Fruit fly (Drosophila melanogaster) whole organism, embryonic: ENCODE measurements around the gene CG10660.
A peak's percentile ranks its signal among the peaks of the same experiment; 100 is the strongest.

ENCODE experiments used
- Adf1 ChIP-seq: fragments of 200-800 bp; sonication (Bioruptor generic); IDR thresholded peaks from 2 replicates; pipeline ENCODE4 v1.3.6; 2022; ENCODE audit warnings: missing biosample characterization, missing genetic modification characterization
- Blimp-1 ChIP-seq: fragments of 200-800 bp; sonication (Bioruptor generic); optimal IDR thresholded peaks from 3 replicates; lab custom pipeline; 2018; ENCODE audit warnings: missing biosample characterization, missing genetic modification characterization, mild to moderate bottlenecking, moderate library complexity, missing genetic modification reagents
- CG10209 ChIP-seq: fragments of 200-800 bp; sonication (Bioruptor generic); optimal IDR thresholded peaks from 3 replicates; lab custom pipeline; 2017; ENCODE audit warnings: missing biosample characterization, mild to moderate bottlenecking, missing genetic modification characterization, missing genetic modification reagents
- CG10462 ChIP-seq: fragments of 200-800 bp; sonication (Bioruptor generic); optimal IDR thresholded peaks from 2 replicates; lab custom pipeline; 2016; ENCODE audit warnings: missing biosample characterization, missing genetic modification characterization
- CG11504 ChIP-seq: fragments of 200-800 bp; sonication (Bioruptor generic); optimal IDR thresholded peaks from 3 replicates; lab custom pipeline; 2019; ENCODE audit warnings: missing biosample characterization, mild to moderate bottlenecking, missing genetic modification characterization, moderate library complexity
- CG12744 ChIP-seq: fragments of 200-800 bp; sonication (Bioruptor generic); optimal IDR thresholded peaks from 2 replicates; lab custom pipeline; 2016; ENCODE audit warnings: missing biosample characterization, missing genetic modification characterization
- CG1603 ChIP-seq: fragments of 200-800 bp; sonication (Bioruptor generic); optimal IDR thresholded peaks from 2 replicates; lab custom pipeline; 2019; ENCODE audit warnings: missing biosample characterization, mild to moderate bottlenecking, missing genetic modification characterization, moderate library complexity
- CG2202 ChIP-seq: fragments of 200-800 bp; sonication (Bioruptor generic); optimal IDR thresholded peaks from 2 replicates; lab custom pipeline; 2018; ENCODE audit warnings: missing biosample characterization, mild to moderate bottlenecking, missing genetic modification characterization
- CG2889 ChIP-seq: fragments of 200-800 bp; sonication (Bioruptor generic); IDR thresholded peaks from 3 replicates; pipeline ENCODE4 v1.3.6; 2022; ENCODE audit warnings: missing biosample characterization, missing genetic modification characterization
- CG30431 ChIP-seq: fragments of 200-800 bp; sonication (Bioruptor generic); optimal IDR thresholded peaks from 2 replicates; lab custom pipeline; 2017; ENCODE audit warnings: missing biosample characterization, missing genetic modification characterization
- CG32532 ChIP-seq: fragments of 200-800 bp; sonication (Bioruptor generic); IDR thresholded peaks from 2 replicates; pipeline ENCODE4 v1.3.6; 2022; ENCODE audit warnings: missing biosample characterization, missing genetic modification characterization
- CG32767 ChIP-seq: fragments of 200-800 bp; sonication (Bioruptor generic); IDR thresholded peaks from 2 replicates; pipeline ENCODE4 v1.3.6; 2022; ENCODE audit warnings: missing biosample characterization, missing genetic modification characterization
- CG32772 ChIP-seq: fragments of 200-800 bp; sonication (Bioruptor generic); IDR thresholded peaks from 2 replicates; pipeline ENCODE4 v1.3.6; 2022; ENCODE audit warnings: missing biosample characterization, missing genetic modification characterization
- CG33557 ChIP-seq: fragments of 200-800 bp; sonication (Bioruptor generic); optimal IDR thresholded peaks from 2 replicates; lab custom pipeline; 2019; ENCODE audit warnings: missing biosample characterization, mild to moderate bottlenecking, missing genetic modification characterization, moderate library complexity
- CG34422 ChIP-seq: fragments of 200-800 bp; sonication (Bioruptor generic); IDR thresholded peaks from 3 replicates; pipeline ENCODE4 v1.3.6; 2022; ENCODE audit warnings: missing biosample characterization, missing genetic modification characterization
- CG3995 ChIP-seq: fragments of 200-800 bp; sonication (Bioruptor generic); optimal IDR thresholded peaks from 3 replicates; lab custom pipeline; 2016; ENCODE audit warnings: missing biosample characterization, missing genetic modification characterization
- CG7357 ChIP-seq: fragments of 200-800 bp; sonication (Bioruptor generic); IDR thresholded peaks from 3 replicates; pipeline ENCODE4 v1.3.6; 2022; ENCODE audit warnings: missing biosample characterization, missing genetic modification characterization
- CG7963 ChIP-seq: fragments of 200-800 bp; sonication (Bioruptor generic); IDR thresholded peaks from 3 replicates; pipeline ENCODE4 v1.3.6; 2022; ENCODE audit warnings: missing biosample characterization, missing genetic modification characterization; ENCODE audit not compliant: partially characterized antibody
- CG8359 ChIP-seq: fragments of 200-800 bp; sonication (Bioruptor generic); optimal IDR thresholded peaks from 2 replicates; lab custom pipeline; 2017; ENCODE audit warnings: missing biosample characterization, mild to moderate bottlenecking, missing genetic modification characterization, borderline replicate concordance
- CG9727 ChIP-seq: fragments of 200-800 bp; sonication (Bioruptor generic); optimal IDR thresholded peaks from 3 replicates; lab custom pipeline; 2017; ENCODE audit warnings: missing biosample characterization, mild to moderate bottlenecking, missing genetic modification characterization
- CG9932 ChIP-seq: fragments of 200-800 bp; sonication (Bioruptor generic); IDR thresholded peaks from 2 replicates; pipeline ENCODE4 v1.3.6; 2022; ENCODE audit warnings: missing biosample characterization, missing genetic modification characterization
- Dp ChIP-seq: fragments of 200-800 bp; sonication (Bioruptor generic); optimal IDR thresholded peaks from 2 replicates; lab custom pipeline; 2018; ENCODE audit warnings: missing biosample characterization, mild to moderate bottlenecking, missing genetic modification characterization, moderate library complexity
- Dref ChIP-seq: fragments of 200-800 bp; sonication (Bioruptor generic); IDR thresholded peaks from 2 replicates; pipeline ENCODE4 v1.3.6; 2022; ENCODE audit warnings: missing biosample characterization, missing genetic modification characterization
- Hey ChIP-seq: fragments of 200-800 bp; sonication (Bioruptor generic); optimal IDR thresholded peaks from 3 replicates; lab custom pipeline; 2018; ENCODE audit warnings: missing biosample characterization, mild to moderate bottlenecking, missing genetic modification characterization
- Myb ChIP-seq: fragments of 200-800 bp; sonication (Bioruptor generic); optimal IDR thresholded peaks from 2 replicates; lab custom pipeline; 2016; ENCODE audit warnings: missing biosample characterization, missing genetic modification characterization
- Nf-YB ChIP-seq: fragments of 200-800 bp; sonication (Bioruptor generic); optimal IDR thresholded peaks from 3 replicates; lab custom pipeline; 2019; ENCODE audit warnings: missing biosample characterization, mild to moderate bottlenecking, missing genetic modification characterization, moderate library complexity
- Oaz ChIP-seq: fragments of 200-800 bp; sonication (Bioruptor generic); IDR thresholded peaks from 2 replicates; pipeline ENCODE4 v1.3.6; 2022; ENCODE audit warnings: missing biosample characterization, missing genetic modification characterization
- Optix ChIP-seq: fragments of 200-800 bp; sonication (Bioruptor generic); IDR thresholded peaks from 3 replicates; pipeline ENCODE4 v1.3.6; 2022; ENCODE audit warnings: missing biosample characterization, missing genetic modification characterization
- PHDP ChIP-seq: fragments of 200-800 bp; sonication (Bioruptor generic); optimal IDR thresholded peaks from 3 replicates; lab custom pipeline; 2018; ENCODE audit warnings: missing biosample characterization, mild to moderate bottlenecking, missing genetic modification characterization, moderate library complexity
- Ptx1 ChIP-seq: fragments of 200-800 bp; sonication (Bioruptor generic); IDR thresholded peaks from 2 replicates; pipeline ENCODE4 v1.3.6; 2022; ENCODE audit warnings: missing biosample characterization, missing genetic modification characterization
- Ssrp ChIP-seq: fragments of 200-800 bp; sonication (Bioruptor generic); optimal IDR thresholded peaks from 2 replicates; lab custom pipeline; 2018; ENCODE audit warnings: missing biosample characterization, mild to moderate bottlenecking, missing genetic modification characterization, moderate library complexity
- Usf ChIP-seq: fragments of 200-800 bp; sonication (Bioruptor generic); optimal IDR thresholded peaks from 2 replicates; lab custom pipeline; 2017; ENCODE audit warnings: missing genotype, missing biosample characterization, missing genetic modification characterization
- aop ChIP-seq: fragments of 200-800 bp; sonication (Bioruptor generic); IDR thresholded peaks from 2 replicates; pipeline ENCODE4 v1.3.6; 2022; ENCODE audit warnings: missing biosample characterization, missing genetic modification characterization
- br ChIP-seq: fragments of >200 bp; optimal IDR thresholded peaks from 2 replicates; lab custom pipeline; 2017
- cas ChIP-seq: fragments of 200-800 bp; sonication (Bioruptor generic); IDR thresholded peaks from 2 replicates; pipeline ENCODE4 v1.3.6; 2022; ENCODE audit warnings: missing biosample characterization, missing genetic modification characterization
- chm ChIP-seq: fragments of 200-800 bp; sonication (Bioruptor generic); IDR thresholded peaks from 2 replicates; pipeline ENCODE4 v1.3.6; 2022; ENCODE audit warnings: missing biosample characterization, missing genetic modification characterization
- corto ChIP-seq: fragments of 200-800 bp; sonication (Bioruptor generic); optimal IDR thresholded peaks from 2 replicates; lab custom pipeline; 2016; ENCODE audit warnings: missing biosample characterization, mild to moderate bottlenecking, missing genetic modification characterization, moderate library complexity
- da ChIP-seq: fragments of 200-800 bp; sonication (Bioruptor generic); optimal IDR thresholded peaks from 2 replicates; lab custom pipeline; 2016; ENCODE audit warnings: missing biosample characterization, missing genetic modification characterization
- en ChIP-seq: fragments of 200-800 bp; sonication (Bioruptor generic); optimal IDR thresholded peaks from 2 replicates; lab custom pipeline; 2016; ENCODE audit warnings: missing biosample characterization, missing genetic modification characterization
- ftz-f1 ChIP-seq: fragments of 200-800 bp; sonication (Bioruptor generic); optimal IDR thresholded peaks from 2 replicates; lab custom pipeline; 2016; ENCODE audit warnings: missing biosample characterization, missing genetic modification characterization
- lilli ChIP-seq: fragments of 200-800 bp; sonication (Bioruptor generic); optimal IDR thresholded peaks from 3 replicates; lab custom pipeline; 2016; ENCODE audit warnings: missing biosample characterization, missing genetic modification characterization
- lmd ChIP-seq: fragments of 200-800 bp; sonication (Bioruptor generic); IDR thresholded peaks from 2 replicates; pipeline ENCODE4 v1.3.6; 2022; ENCODE audit warnings: missing biosample characterization, missing genetic modification characterization
- lov ChIP-seq, 2 experiments: fragments of 200-800 bp in 1 of 2; fragments of >200 bp in 1 of 2; sonication (Bioruptor generic) in 1 of 2; IDR thresholded peaks in 1 of 2; optimal IDR thresholded peaks in 1 of 2; 2 replicates in 1 of 2; 3 replicates in 1 of 2; pipeline versions ENCODE4 v1.3.6 to Lab custom; 2017 to 2022; ENCODE audit warnings: missing biosample characterization in 1 of 2, missing genetic modification characterization in 1 of 2
- nerfin-2 ChIP-seq: fragments of 200-800 bp; sonication (Bioruptor generic); IDR thresholded peaks from 2 replicates; pipeline ENCODE4 v1.3.6; 2022; ENCODE audit warnings: missing biosample characterization, missing genetic modification characterization; ENCODE audit not compliant: partially characterized antibody
- nmo ChIP-seq: fragments of 200-800 bp; sonication (Bioruptor generic); optimal IDR thresholded peaks from 2 replicates; lab custom pipeline; 2018; ENCODE audit warnings: missing biosample characterization, mild to moderate bottlenecking, missing genetic modification characterization, moderate library complexity
- nom ChIP-seq: fragments of 200-800 bp; sonication (Bioruptor generic); optimal IDR thresholded peaks from 2 replicates; lab custom pipeline; 2017; ENCODE audit warnings: missing biosample characterization, missing genetic modification characterization, mild to moderate bottlenecking, moderate library complexity, missing genetic modification reagents
- pan ChIP-seq, 4 experiments: fragments of >200 bp in 3 of 4; fragments of 200-800 bp in 1 of 4; sonication (Bioruptor generic) in 1 of 4; optimal IDR thresholded peaks in 3 of 4; IDR thresholded peaks in 1 of 4; 2 replicates each; pipeline versions ENCODE4 v1.3.6 to Lab custom; 2017 to 2022; ENCODE audit warnings: missing biosample characterization in 2 of 4, missing genetic modification characterization in 2 of 4, mixed read lengths in 1 of 4
- phol ChIP-seq: fragments of 200-800 bp; sonication (Bioruptor generic); optimal IDR thresholded peaks from 3 replicates; lab custom pipeline; 2018; ENCODE audit warnings: missing biosample characterization, mild to moderate bottlenecking, missing genetic modification characterization, moderate library complexity
- z ChIP-seq: fragments of 200-800 bp; sonication (Bioruptor generic); IDR thresholded peaks from 3 replicates; pipeline ENCODE4 v1.3.6; 2022; ENCODE audit warnings: missing biosample characterization, missing genetic modification characterization
- zen2 ChIP-seq: fragments of 200-800 bp; sonication (Bioruptor generic); IDR thresholded peaks from 3 replicates; pipeline ENCODE4 v1.3.6; 2022; ENCODE audit warnings: missing biosample characterization, missing genetic modification characterization; ENCODE audit not compliant: partially characterized antibody

Gene CG10660

DNA sequence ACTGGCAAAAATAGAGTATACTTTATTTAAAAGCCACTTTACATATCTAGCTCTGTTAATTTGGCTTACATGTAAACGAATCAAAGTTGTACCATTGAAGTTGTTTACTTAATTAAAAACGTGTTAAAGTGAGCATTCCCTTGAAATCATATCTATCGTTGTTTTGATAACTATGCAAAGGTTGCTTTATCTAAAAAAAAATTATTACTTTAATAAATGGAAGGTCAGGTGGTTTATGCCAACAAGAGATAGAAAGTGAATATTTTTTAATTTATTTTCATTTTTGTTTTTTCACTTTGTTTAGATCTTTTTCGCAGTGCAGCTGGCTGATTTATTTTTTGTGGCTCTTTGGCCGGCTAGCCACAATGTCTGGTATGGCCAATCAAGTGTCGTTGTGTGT, 7.6 kb downstream of the CG10660 start (continued):
- TF ChIP-seq CG33557 (no peak), lmd (GFP tag; lab: Robert Waterston, UW) (peak; percentile 70), Dref (GFP tag; lab: Robert Waterston, UW) (no peak), Adf1 (GFP tag; lab: Robert Waterston, UW) (no peak), br (no peak), z (GFP tag; lab: Robert Waterston, UW) (no peak), CG30431 (peak; percentile 14), cas (no peak), Nf-YB (peak; percentile 63), ftz-f1 (no peak), Hey (tag; lab: Kevin White, UChicago) (no peak), CG8359 (GFP tag; lab: Kevin White, UChicago) (no peak), Usf (no peak), nom (no peak), CG34422 (peak; percentile 64; the same call in 2 of the 3 replicates), CG3995 (GFP tag; lab: Kevin White, UChicago) (no peak), CG7357 (GFP tag; lab: Robert Waterston, UW) (0 out of 3 replicates have a peak, but pooled peaks have one; percentile 37), CG1603 (tag; lab: Kevin White, UChicago) (no peak), lov (optimal IDR thresholded peaks at IDR 0.05; lab: Kevin White, UChicago) (no peak), lov (GFP tag; IDR thresholded peaks at IDR 0.05; lab: Robert Waterston, UW) (no peak), Myb (GFP tag; lab: Kevin White, UChicago) (no peak), Ptx1 (GFP tag; lab: Robert Waterston, UW) (peak; percentile 79), CG10462 (GFP tag; lab: Kevin White, UChicago) (peak; percentile 47), Dp (no peak), nmo (GFP tag; lab: Kevin White, UChicago) (peak; percentile 88), CG2202 (tag; lab: Kevin White, UChicago) (peak; percentile 15), zen2 (GFP tag; lab: Robert Waterston, UW) (no peak), nerfin-2 (GFP tag; lab: Robert Waterston, UW) (no peak), CG32772 (GFP tag; lab: Robert Waterston, UW) (peak; percentile 44; the same call in 1 of the 2 replicates), corto (GFP tag; lab: Kevin White, UChicago) (no peak), phol (tag; lab: Kevin White, UChicago) (peak; percentile 86), en (GFP tag; lab: Kevin White, UChicago) (no peak), chm (no peak), Oaz (GFP tag; lab: Robert Waterston, UW) (0 out of 2 replicates have a peak, but pooled peaks have one; percentile 33), lilli (peak; percentile 70), CG10209 (GFP tag; lab: Kevin White, UChicago) (peak; percentile 75), aop (GFP tag; lab: Robert Waterston, UW) (no peak), CG32767 (no peak), CG7963 (GFP tag; lab: Robert Waterston, UW) (no peak), CG9932 (GFP tag; lab: Robert Waterston, UW) (no peak), Ssrp (tag; lab: Kevin White, UChicago) (peak; percentile 75), PHDP (tag; lab: Kevin White, UChicago) (peak; percentile 78), CG9727 (peak; percentile 76), CG2889 (GFP tag; lab: Robert Waterston, UW) (no peak), Blimp-1 (GFP tag; lab: Kevin White, UChicago) (peak; percentile 69), Optix (0 out of 3 replicates have a peak, but pooled peaks have one; percentile 35), pan (optimal IDR thresholded peaks at IDR 0.05; lab: Kevin White, UChicago) (no peak), pan (GFP tag; optimal IDR thresholded peaks at IDR 0.05 in 1 of 2, IDR thresholded peaks at IDR 0.05 in 1 of 2) (peak in 1 of 2 experiments; percentile 56), CG32532 (GFP tag; lab: Robert Waterston, UW) (peak; percentile 59; the same call in 1 of the 2 replicates), CG11504 (tag; lab: Kevin White, UChicago) (peak; percentile 91), da (GFP tag; lab: Kevin White, UChicago) (peak; percentile 15), CG12744 (GFP tag; lab: Kevin White, UChicago) (peak; percentile 37)
